Worm (Caenorhabditis elegans) whole organism, L1 larva: Measurements from ENCODE around the gene pqn-53.

Source experiments
- C16A3.4 ChIP-seq: fragments of 150-350 bp; optimal IDR thresholded peaks from 2 replicates; lab custom pipeline; 2014; ENCODE audit warnings: missing biosample characterization, missing genetic modification characterization
- Y116A8C.19 ChIP-seq: sonication (generic microtip); optimal IDR thresholded peaks from 2 replicates; lab custom pipeline; 2016; ENCODE audit warnings: missing compliant biosample characterization, missing genetic modification characterization, borderline replicate concordance
- aha-1 ChIP-seq: fragments of 150-350 bp; optimal IDR thresholded peaks from 2 replicates; lab custom pipeline; 2014; ENCODE audit warnings: missing biosample characterization, missing genetic modification characterization
- blmp-1 ChIP-seq: fragments of 150-350 bp; optimal IDR thresholded peaks from 2 replicates; lab custom pipeline; 2014; ENCODE audit warnings: missing biosample characterization, missing genetic modification characterization
- ceh-63 ChIP-seq: fragments of 200-800 bp; sonication (Bioruptor generic); optimal IDR thresholded peaks from 2 replicates; lab custom pipeline; 2018; ENCODE audit warnings: mild to moderate bottlenecking, missing genetic modification characterization, missing compliant biosample characterization
- ceh-8 ChIP-seq: fragments of 200-800 bp; sonication (Bioruptor generic); optimal IDR thresholded peaks from 2 replicates; lab custom pipeline; 2018; ENCODE audit warnings: mild to moderate bottlenecking, missing genetic modification characterization, moderate library complexity, missing compliant biosample characterization
- ceh-82 ChIP-seq, 3 experiments: fragments of 150-350 bp in 1 of 3; sonication (generic microtip) in 2 of 3; optimal IDR thresholded peaks; 2 replicates each; lab custom pipeline; 2014 to 2017; ENCODE audit warnings: missing biosample characterization in 3 of 3, missing genetic modification characterization in 3 of 3
- dsc-1 ChIP-seq: sonication (generic microtip); optimal IDR thresholded peaks from 2 replicates; lab custom pipeline; 2016; ENCODE audit warnings: mild to moderate bottlenecking, missing genetic modification characterization, missing compliant biosample characterization
- egl-13 ChIP-seq: sonication (generic microtip); optimal IDR thresholded peaks from 2 replicates; lab custom pipeline; 2016; ENCODE audit warnings: missing genotype, missing genetic modification reagents, missing genetic modification characterization, missing compliant biosample characterization
- fkh-10 ChIP-seq: sonication (generic microtip); optimal IDR thresholded peaks from 2 replicates; lab custom pipeline; 2017; ENCODE audit warnings: missing biosample characterization, missing genetic modification reagents, missing genetic modification characterization
- fkh-8 ChIP-seq: sonication (generic microtip); optimal IDR thresholded peaks from 2 replicates; lab custom pipeline; 2016; ENCODE audit warnings: mild to moderate bottlenecking, missing genetic modification characterization, missing compliant biosample characterization
- irx-1 ChIP-seq: sonication (generic microtip); optimal IDR thresholded peaks from 2 replicates; lab custom pipeline; 2016; ENCODE audit warnings: missing genetic modification characterization, missing compliant biosample characterization
- isw-1 ChIP-seq: fragments of 200-800 bp; sonication (Bioruptor generic); IDR thresholded peaks from 2 replicates; pipeline ENCODE4 v1.3.6; 2022; ENCODE audit warnings: missing genetic modification characterization, missing compliant biosample characterization
- jun-1 ChIP-seq: fragments of 150-350 bp; optimal IDR thresholded peaks from 2 replicates; lab custom pipeline; 2014; ENCODE audit warnings: missing biosample characterization, missing genetic modification reagents, missing genetic modification characterization
- lin-14 ChIP-seq: fragments of 200-800 bp; sonication (Bioruptor generic); optimal IDR thresholded peaks from 2 replicates; lab custom pipeline; 2018; ENCODE audit warnings: mild to moderate bottlenecking, missing genetic modification characterization, moderate library complexity, missing compliant biosample characterization
- lin-15B ChIP-seq: fragments of 150-350 bp; sonication (generic microtip); optimal IDR thresholded peaks from 3 replicates; lab custom pipeline; 2014; ENCODE audit warnings: missing biosample characterization, missing genetic modification characterization
- lin-35 ChIP-seq, 2 experiments: fragments of 150-350 bp; optimal IDR thresholded peaks; 2 replicates each; lab custom pipeline; 2014; ENCODE audit warnings: missing biosample characterization in 2 of 2, missing genetic modification characterization in 2 of 2, missing genetic modification reagents in 2 of 2
- lin-39 ChIP-seq: fragments of 150-350 bp; optimal IDR thresholded peaks from 2 replicates; lab custom pipeline; 2014; ENCODE audit warnings: missing biosample characterization, missing genetic modification reagents, missing genetic modification characterization
- lsy-2 ChIP-seq, 2 experiments: fragments of 150-350 bp; optimal IDR thresholded peaks; 2 replicates each; lab custom pipeline; 2014; ENCODE audit warnings: missing biosample characterization in 2 of 2, missing genetic modification characterization in 2 of 2
- mep-1 ChIP-seq: fragments of 150-350 bp; optimal IDR thresholded peaks from 2 replicates; lab custom pipeline; 2014; ENCODE audit warnings: missing biosample characterization, missing genetic modification characterization
- nhr-12 ChIP-seq: sonication (generic microtip); optimal IDR thresholded peaks from 2 replicates; lab custom pipeline; 2017; ENCODE audit warnings: missing biosample characterization, missing genetic modification characterization
- nhr-19 ChIP-seq: fragments of 200-800 bp; sonication (Bioruptor generic); conservative IDR thresholded peaks from 2 replicates; pipeline ENCODE4 v1.3.6; 2022; ENCODE audit warnings: missing genetic modification characterization, missing compliant biosample characterization
- nhr-20 ChIP-seq: sonication (generic microtip); optimal IDR thresholded peaks from 2 replicates; lab custom pipeline; 2016; ENCODE audit warnings: mild to moderate bottlenecking, missing genetic modification characterization, missing compliant biosample characterization
- nhr-47 ChIP-seq: sonication (generic microtip); optimal IDR thresholded peaks from 2 replicates; lab custom pipeline; 2016; ENCODE audit warnings: mild to moderate bottlenecking, missing genetic modification characterization, moderate library complexity, missing compliant biosample characterization
- nhr-71 ChIP-seq: sonication (generic microtip); optimal IDR thresholded peaks from 2 replicates; lab custom pipeline; 2016; ENCODE audit warnings: mild to moderate bottlenecking, missing genetic modification characterization, moderate library complexity, missing compliant biosample characterization
- pax-3 ChIP-seq: fragments of 200-800 bp; sonication (Bioruptor generic); optimal IDR thresholded peaks from 2 replicates; lab custom pipeline; 2018; ENCODE audit warnings: mild to moderate bottlenecking, missing genetic modification characterization, moderate library complexity, missing compliant biosample characterization
- pqm-1 ChIP-seq: sonication (generic microtip); optimal IDR thresholded peaks from 3 replicates; lab custom pipeline; 2017; ENCODE audit warnings: missing biosample characterization, missing genetic modification characterization
- skn-1 ChIP-seq: fragments of 150-350 bp; optimal IDR thresholded peaks from 2 replicates; lab custom pipeline; 2014; ENCODE audit warnings: missing biosample characterization, missing genetic modification characterization
- snu-23 ChIP-seq: sonication (generic microtip); optimal IDR thresholded peaks from 2 replicates; lab custom pipeline; 2016; ENCODE audit warnings: missing genetic modification characterization, missing compliant biosample characterization
- sup-37 ChIP-seq: fragments of 200-800 bp; sonication (Bioruptor generic); optimal IDR thresholded peaks from 2 replicates; lab custom pipeline; 2018; ENCODE audit warnings: mild to moderate bottlenecking, missing genetic modification characterization, missing compliant biosample characterization
- tbx-2 ChIP-seq: sonication (generic microtip); optimal IDR thresholded peaks from 2 replicates; lab custom pipeline; 2016; ENCODE audit warnings: missing genetic modification characterization, missing compliant biosample characterization
- unc-86 ChIP-seq: sonication (generic microtip); optimal IDR thresholded peaks from 2 replicates; lab custom pipeline; 2016; ENCODE audit warnings: missing genetic modification characterization, missing compliant biosample characterization
- unc-98 ChIP-seq: fragments of 200-800 bp; sonication (Bioruptor generic); IDR thresholded peaks from 2 replicates; pipeline ENCODE4 v1.3.6; 2022; ENCODE audit warnings: missing genetic modification characterization, missing compliant biosample characterization
- vab-15 ChIP-seq: sonication (generic microtip); optimal IDR thresholded peaks from 2 replicates; lab custom pipeline; 2017; ENCODE audit warnings: missing genotype, mild to moderate bottlenecking, missing genetic modification characterization, missing compliant biosample characterization
- xbp-1 ChIP-seq: sonication (generic microtip); optimal IDR thresholded peaks from 2 replicates; lab custom pipeline; 2016; ENCODE audit warnings: missing genetic modification characterization, missing compliant biosample characterization
- ztf-11 ChIP-seq, 2 experiments: sonication (generic microtip); optimal IDR thresholded peaks; 2 replicates each; lab custom pipeline; 2016 to 2017; ENCODE audit warnings: missing genetic modification characterization in 2 of 2, missing biosample characterization in 1 of 2, missing compliant biosample characterization in 1 of 2
- ztf-4 ChIP-seq: fragments of 150-350 bp; optimal IDR thresholded peaks from 2 replicates; lab custom pipeline; 2014; ENCODE audit warnings: missing biosample characterization, missing genetic modification characterization

Gene pqn-53

DNA sequence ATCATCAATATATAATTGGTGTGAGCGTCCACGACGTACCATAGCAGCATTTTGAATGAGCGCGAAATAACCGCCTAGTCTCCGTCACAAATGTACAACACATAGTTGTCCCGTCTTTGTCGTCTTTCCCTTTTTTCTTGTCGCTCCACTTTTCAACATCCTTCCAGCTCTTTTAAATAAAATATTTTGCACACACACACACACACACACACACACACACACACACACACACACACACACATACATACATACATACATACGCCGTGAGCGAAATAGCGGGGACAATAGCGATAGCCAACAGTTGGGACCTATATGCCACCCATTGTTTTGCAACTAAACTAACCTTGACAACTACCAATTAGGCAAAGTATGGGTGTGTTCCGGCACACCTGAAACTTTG lies 26.9 kb downstream of the pqn-53 start:
- peak; percentile 48 for TF ChIP-seq lin-14 (GFP tag; lab: Kevin White, UChicago)
- peak; percentile 13; the same call in 1 of the 2 replicates for TF ChIP-seq isw-1
- no peak for TF ChIP-seq sup-37
- TF ChIP-seq unc-86 (tag; lab: Kevin White, UChicago), result peak; percentile 48
- TF ChIP-seq, all 84 proteins: peak for 3

- peak; percentile 71 for TF ChIP-seq ceh-8 (GFP tag; lab: Kevin White, UChicago)
- TF ChIP-seq nhr-19 (GFP tag; lab: Robert Waterston, UW), result no peak
- TF ChIP-seq xbp-1 (tag; lab: Kevin White, UChicago), result no peak
- no peak for TF ChIP-seq aha-1 (tag; lab: Kevin White, UChicago)
- TF ChIP-seq pax-3 (tag; lab: Kevin White, UChicago), result peak; percentile 79
- no peak for TF ChIP-seq nhr-47 (tag; lab: Kevin White, UChicago)
- TF ChIP-seq unc-98 (GFP tag; lab: Robert Waterston, UW), result no peak
- TF ChIP-seq snu-23 (GFP tag; lab: Kevin White, UChicago), result no peak
- TF ChIP-seq dsc-1 (tag; lab: Kevin White, UChicago), result peak; percentile 65
- TF ChIP-seq ceh-63, result no peak
- no peak for TF ChIP-seq lin-15B
Observed at ce11 chrV:12037889-12038288, 27.3 kb downstream of the pqn-53 start.

- TF ChIP-seq lin-39 (tag; lab: Kevin White, UChicago), result no peak
- TF ChIP-seq isw-1, result no peak
- TF ChIP-seq tbx-2, result no peak
- no peak for TF ChIP-seq nhr-71
- TF ChIP-seq nhr-20, result no peak
- TF ChIP-seq blmp-1 (tag; lab: Kevin White, UChicago), result peak; percentile 7
- TF ChIP-seq fkh-10 (GFP tag; lab: Kevin White, UChicago), result no peak
- TF ChIP-seq fkh-8 (tag; lab: Kevin White, UChicago), result no peak
- no peak for TF ChIP-seq lin-15B
- no peak for TF ChIP-seq ztf-4 (tag; lab: Kevin White, UChicago)
- TF ChIP-seq pqm-1 (tag; lab: Kevin White, UChicago), result no peak
- no peak for TF ChIP-seq jun-1
- no peak for TF ChIP-seq skn-1 (tag; lab: Kevin White, UChicago)
- TF ChIP-seq nhr-12 (tag; lab: Kevin White, UChicago), result no peak
- no peak for TF ChIP-seq lin-35 (GFP tag; optimal IDR thresholded peaks at IDR 0.05; lab: Kevin White, UChicago)
- peak; percentile 52 for TF ChIP-seq dsc-1 (tag; lab: Kevin White, UChicago)
- TF ChIP-seq mep-1 (tag; lab: Kevin White, UChicago), result no peak
- no peak for TF ChIP-seq lsy-2 (tag; optimal IDR thresholded peaks at IDR 0.05; lab: Kevin White, UChicago)
- TF ChIP-seq, all 84 proteins: peak for 2
Observed at ce11 chrV:12036129-12036528, 29.1 kb downstream of the pqn-53 start.

ce11 chrV:12033841-12034240 lies 31.4 kb downstream of the pqn-53 start:
- TF ChIP-seq ceh-8 (GFP tag; lab: Kevin White, UChicago) (no peak), Y116A8C.19 (tag; lab: Kevin White, UChicago) (no peak), unc-98 (GFP tag; lab: Robert Waterston, UW) (no peak), ceh-82 (tag; optimal IDR thresholded peaks at IDR 0.05; lab: Kevin White, UChicago) (no peak), vab-15 (tag; lab: Kevin White, UChicago) (no peak), ztf-11 (tag; optimal IDR thresholded peaks at IDR 0.05; lab: Kevin White, UChicago) (no peak), egl-13 (tag; lab: Kevin White, UChicago) (no peak), irx-1 (no peak), mep-1 (tag; lab: Kevin White, UChicago) (no peak), C16A3.4 (tag; lab: Kevin White, UChicago) (no peak)
